Worm (Caenorhabditis elegans): ENCODE data around the gene aak-1.

aak-1 gene

DNA sequence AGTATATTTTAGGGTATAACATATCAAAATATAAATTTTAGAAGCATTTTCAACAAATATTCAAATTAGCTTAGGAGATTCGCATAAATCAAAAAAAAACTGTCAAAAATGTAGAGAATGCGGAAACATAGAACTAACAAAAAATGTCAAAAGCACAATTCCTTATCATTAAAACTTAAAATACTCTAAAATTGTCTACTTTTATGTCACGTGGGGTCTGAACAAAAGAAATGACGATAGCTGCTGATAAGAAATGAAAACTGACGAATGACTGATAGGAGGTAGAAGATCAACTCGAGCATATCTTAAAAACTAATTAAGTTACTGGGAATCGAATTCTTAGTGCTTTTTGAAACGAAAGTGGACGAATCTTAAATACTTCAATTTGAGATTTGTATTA lies 27.2 kb downstream of the aak-1 start:
- TF ChIP-seq nhr-21 (tag; optimal IDR thresholded peaks at IDR 0.05): no peak
- no peak for TF ChIP-seq nhr-10 (tag; optimal IDR thresholded peaks at IDR 0.05)
- TF ChIP-seq crh-2 (tag; optimal IDR thresholded peaks at IDR 0.05): peak; percentile 43
- no peak for TF ChIP-seq R02D3.7 (tag; optimal IDR thresholded peaks at IDR 0.05)
- no peak for TF ChIP-seq ztf-4 (tag; optimal IDR thresholded peaks at IDR 0.05)
- TF ChIP-seq zag-1 (tag; optimal IDR thresholded peaks at IDR 0.05): no peak
- TF ChIP-seq skn-1 (tag; optimal IDR thresholded peaks at IDR 0.05): no peak
- no peak for TF ChIP-seq nhr-25 (tag; optimal IDR thresholded peaks at IDR 0.05)
- TF ChIP-seq sma-9 (GFP tag; optimal IDR thresholded peaks at IDR 0.05): peak; percentile 94
- no peak for TF ChIP-seq sma-9 (tag; optimal IDR thresholded peaks at IDR 0.05)
- TF ChIP-seq unc-62 (GFP tag; optimal IDR thresholded peaks at IDR 0.05): no peak
- TF ChIP-seq aly-2 (tag; optimal IDR thresholded peaks at IDR 0.05): no peak
- TF ChIP-seq elt-1 (tag; optimal IDR thresholded peaks at IDR 0.05): no peak
- TF ChIP-seq sma-3 (GFP tag; optimal IDR thresholded peaks at IDR 0.05): no peak
- TF ChIP-seq ztf-1 (GFP tag; conservative IDR thresholded peaks at IDR 0.05): no peak
- TF ChIP-seq Y55F3AM.14 (GFP tag; optimal IDR thresholded peaks at IDR 0.05): no peak
- TF ChIP-seq lin-11 (tag; optimal IDR thresholded peaks at IDR 0.05): no peak
- TF ChIP-seq blmp-1 (tag; optimal IDR thresholded peaks at IDR 0.05; ENCODE audit: insufficient read depth): no peak
- TF ChIP-seq alr-1 (tag; optimal IDR thresholded peaks at IDR 0.05): no peak
- TF ChIP-seq unc-55 (GFP tag; optimal IDR thresholded peaks at IDR 0.05): no peak
- peak; percentile 61 for TF ChIP-seq fos-1 (tag; optimal IDR thresholded peaks at IDR 0.05)
- TF ChIP-seq gmeb-1 (tag; optimal IDR thresholded peaks at IDR 0.05): peak; percentile 57
- no peak for TF ChIP-seq nhr-6 (tag; optimal IDR thresholded peaks at IDR 0.05)
- TF ChIP-seq sem-4 (tag; optimal IDR thresholded peaks at IDR 0.05): no peak
- TF ChIP-seq nhr-129 (tag; optimal IDR thresholded peaks at IDR 0.05): no peak
- TF ChIP-seq elt-3 (tag; optimal IDR thresholded peaks at IDR 0.05): no peak
- no peak for TF ChIP-seq nhr-237 (tag; optimal IDR thresholded peaks at IDR 0.05)
- no peak for TF ChIP-seq nhr-11 (tag; optimal IDR thresholded peaks at IDR 0.05)
- no peak for TF ChIP-seq ZK546.5 (tag; optimal IDR thresholded peaks at IDR 0.05)
- TF ChIP-seq peb-1 (tag; optimal IDR thresholded peaks at IDR 0.05): no peak
- no peak for TF ChIP-seq snpc-4 (tag; optimal IDR thresholded peaks at IDR 0.05)
- no peak for TF ChIP-seq ztf-11 (tag; optimal IDR thresholded peaks at IDR 0.05)
- no peak for TF ChIP-seq mbf-1 (tag; optimal IDR thresholded peaks at IDR 0.05)
- TF ChIP-seq lin-13 (GFP tag; optimal IDR thresholded peaks at IDR 0.05): no peak
- TF ChIP-seq mab-5 (tag; optimal IDR thresholded peaks at IDR 0.05): no peak
- no peak for TF ChIP-seq unc-39 (tag; optimal IDR thresholded peaks at IDR 0.05)
- TF ChIP-seq C34F6.9 (tag; optimal IDR thresholded peaks at IDR 0.05): no peak
- no peak for TF ChIP-seq nhr-12 (tag; optimal IDR thresholded peaks at IDR 0.05)
- TF ChIP-seq ceh-16 (tag; optimal IDR thresholded peaks at IDR 0.05): no peak
- TF ChIP-seq ceh-82 (tag; optimal IDR thresholded peaks at IDR 0.05): no peak
- peak; percentile 34 to 56 for TF ChIP-seq mdl-1 (tag; optimal IDR thresholded peaks at IDR 0.05)
- TF ChIP-seq lsy-2 (tag; optimal IDR thresholded peaks at IDR 0.05): no peak
- no peak for TF ChIP-seq nhr-23 (tag; optimal IDR thresholded peaks at IDR 0.05)

DNA sequence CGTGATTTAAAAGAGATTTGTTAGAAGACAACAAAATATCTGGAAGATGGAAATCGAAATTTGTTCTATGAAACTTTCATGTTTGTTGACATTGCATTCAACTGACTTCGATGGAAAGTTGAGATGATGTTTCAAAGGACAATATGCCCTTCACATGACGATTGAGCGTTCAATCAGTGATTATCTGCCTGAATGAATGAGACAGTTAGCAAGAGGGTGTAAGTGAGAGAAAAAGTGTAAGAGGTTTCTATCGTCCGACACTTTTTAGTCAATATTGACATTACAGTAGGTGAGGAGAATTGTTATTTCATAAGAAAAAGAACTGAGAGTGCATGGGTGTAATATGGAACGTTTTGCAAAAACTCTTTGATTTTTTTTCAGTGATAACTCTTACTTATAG lies 27.7 kb downstream of the aak-1 start:
- TF ChIP-seq sma-9 (GFP tag; optimal IDR thresholded peaks at IDR 0.05) (peak; percentile 76), sma-9 (tag; optimal IDR thresholded peaks at IDR 0.05) (no peak), crh-2 (tag; optimal IDR thresholded peaks at IDR 0.05) (peak; percentile 34), blmp-1 (tag; optimal IDR thresholded peaks at IDR 0.05; ENCODE audit: insufficient read depth) (peak; percentile 55), lsy-2 (tag; optimal IDR thresholded peaks at IDR 0.05) (peak in 1 of 2 experiments; percentile 15), fos-1 (tag; optimal IDR thresholded peaks at IDR 0.05) (peak; percentile 21), Y55F3AM.14 (GFP tag; optimal IDR thresholded peaks at IDR 0.05) (no peak), F13H6.1 (tag; optimal IDR thresholded peaks at IDR 0.05) (peak; percentile 5), alr-1 (tag; optimal IDR thresholded peaks at IDR 0.05) (no peak), nhr-6 (tag; optimal IDR thresholded peaks at IDR 0.05) (peak; percentile 38), nhr-129 (tag; optimal IDR thresholded peaks at IDR 0.05) (peak; percentile 75)

Measured in whole organism, L2 larva.